Worm (Caenorhabditis elegans) whole organism, L3 larva: ENCODE data around the gene rpt-1.

ENCODE experiments used
- R02D3.7 ChIP-seq: fragments of 150-350 bp; optimal IDR thresholded peaks from 2 replicates; lab custom pipeline; 2014; ENCODE audit warnings: missing biosample characterization, missing genetic modification characterization
- ZK546.5 ChIP-seq: sonication (generic microtip); optimal IDR thresholded peaks from 2 replicates; lab custom pipeline; 2017; ENCODE audit warnings: missing biosample characterization, missing genetic modification characterization
- ama-1 ChIP-seq: fragments of 150-350 bp; optimal IDR thresholded peaks from 2 replicates; lab custom pipeline; 2018
- elt-2 ChIP-seq: sonication (generic microtip); optimal IDR thresholded peaks from 2 replicates; lab custom pipeline; 2016; ENCODE audit warnings: missing genetic modification reagents, mild to moderate bottlenecking, missing genetic modification characterization, missing compliant biosample characterization
- eor-1 ChIP-seq, 2 experiments: fragments of 150-350 bp; optimal IDR thresholded peaks; 2 replicates each; lab custom pipeline; 2014 to 2018; ENCODE audit warnings: missing biosample characterization in 2 of 2, missing genetic modification characterization in 2 of 2
- fkh-10 ChIP-seq: sonication (generic microtip); optimal IDR thresholded peaks from 2 replicates; lab custom pipeline; 2017; ENCODE audit warnings: missing biosample characterization, missing genetic modification reagents, missing genetic modification characterization
- fos-1 ChIP-seq: fragments of 150-350 bp; optimal IDR thresholded peaks from 2 replicates; lab custom pipeline; 2014; ENCODE audit warnings: missing biosample characterization, missing genetic modification characterization
- mml-1 ChIP-seq: fragments of 150-350 bp; sonication (generic microtip); optimal IDR thresholded peaks from 3 replicates; lab custom pipeline; 2014; ENCODE audit warnings: missing biosample characterization, missing genetic modification characterization
- nfya-1 ChIP-seq: sonication (generic microtip); optimal IDR thresholded peaks from 2 replicates; lab custom pipeline; 2017; ENCODE audit warnings: missing genetic modification characterization, mild to moderate bottlenecking, missing compliant biosample characterization, antibody characterized with exemption, moderate library complexity; ENCODE audit not compliant: insufficient read depth
- nhr-12 ChIP-seq: fragments of 150-350 bp; optimal IDR thresholded peaks from 2 replicates; lab custom pipeline; 2014; ENCODE audit warnings: missing biosample characterization, missing genetic modification characterization
- pha-4 ChIP-seq: fragments of 150-350 bp; optimal IDR thresholded peaks from 2 replicates; lab custom pipeline; 2014; ENCODE audit warnings: missing biosample characterization, missing genetic modification reagents, missing genetic modification characterization
- skn-1 ChIP-seq: fragments of 150-350 bp; optimal IDR thresholded peaks from 2 replicates; lab custom pipeline; 2014; ENCODE audit warnings: missing biosample characterization, missing genetic modification characterization
- unc-62 ChIP-seq: fragments of 150-350 bp; sonication (generic microtip); optimal IDR thresholded peaks from 4 replicates; lab custom pipeline; 2014; ENCODE audit warnings: missing biosample characterization, missing genetic modification reagents, missing genetic modification characterization
- ztf-4 ChIP-seq: fragments of 150-350 bp; optimal IDR thresholded peaks from 2 replicates; lab custom pipeline; 2014; ENCODE audit warnings: missing biosample characterization, missing genetic modification characterization

- TF ChIP-seq skn-1 (tag; lab: Kevin White, UChicago): no peak
- no peak for TF ChIP-seq R02D3.7
- no peak for TF ChIP-seq nfya-1 (tag; lab: Kevin White, UChicago)
- TF ChIP-seq pha-4 (tag; lab: Kevin White, UChicago): no peak
- TF ChIP-seq ama-1 (lab: Kevin White, UChicago): no peak
- no peak for TF ChIP-seq fos-1 (tag; lab: Kevin White, UChicago)
- TF ChIP-seq elt-2 (tag; lab: Kevin White, UChicago): no peak
- TF ChIP-seq mml-1 (tag; lab: Kevin White, UChicago): no peak
- no peak for TF ChIP-seq unc-62 (GFP tag; lab: Kevin White, UChicago)
- TF ChIP-seq eor-1 (tag; optimal IDR thresholded peaks at IDR 0.05; lab: Kevin White, UChicago): no peak
- no peak for TF ChIP-seq ZK546.5 (tag; lab: Kevin White, UChicago)
- no peak for TF ChIP-seq ztf-4 (tag; lab: Kevin White, UChicago)
- no peak for TF ChIP-seq fkh-10 (GFP tag; lab: Kevin White, UChicago)
- TF ChIP-seq nhr-12 (tag; lab: Kevin White, UChicago): no peak
These were observed 21.9 kb downstream of the rpt-1 start for ce11 chrV:11960084-11960830.
